Worm (Caenorhabditis elegans): ENCODE measurements around the gene lgc-27.

lgc-27 gene

DNA sequence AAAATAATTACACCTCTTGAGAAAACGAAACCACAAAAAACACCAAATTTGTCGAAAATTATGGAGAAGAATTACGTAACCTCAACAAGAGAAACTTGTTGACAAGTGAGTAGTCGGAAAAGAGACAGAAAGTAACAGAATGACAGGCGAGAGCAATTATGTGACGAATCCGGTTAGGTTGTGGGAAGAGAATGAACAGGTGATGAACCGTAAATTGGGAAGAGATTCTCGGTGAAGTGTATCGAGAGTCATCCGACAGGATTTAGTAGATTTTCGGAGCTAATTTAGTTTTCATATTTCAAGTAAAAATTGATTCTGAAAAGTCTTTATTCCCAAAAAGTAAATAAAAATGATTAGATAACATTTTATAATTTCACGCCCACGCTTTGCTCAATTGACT is 32.5 kb downstream of the lgc-27 start, which contains the start of gene T05A7.7:
TSS of gene T05A7.7 (minus strand) at position 101 of the 400 bp plus-strand sequence.
- TF ChIP-seq akir-1 (GFP tag; optimal IDR thresholded peaks at IDR 0.05) (no peak), ekl-4 (GFP tag; IDR thresholded peaks at IDR 0.05) (no peak), lin-40 (tag; optimal IDR thresholded peaks at IDR 0.05) (no peak), lag-1 (GFP tag; IDR thresholded peaks at IDR 0.05) (no peak), nhr-27 (tag; optimal IDR thresholded peaks at IDR 0.05) (no peak), ceh-100 (GFP tag; IDR thresholded peaks at IDR 0.05) (no peak), aptf-3 (GFP tag; IDR thresholded peaks at IDR 0.05) (no peak), rpc-1 (optimal IDR thresholded peaks at IDR 0.05) (no peak), rpc-1 (tag; optimal IDR thresholded peaks at IDR 0.05) (no peak), F52B5.7 (tag; optimal IDR thresholded peaks at IDR 0.05) (no peak), lsy-27 (tag; optimal IDR thresholded peaks at IDR 0.05; ENCODE audit: borderline replicate concordance, insufficient read depth) (no peak), mel-28 (tag; optimal IDR thresholded peaks at IDR 0.05; ENCODE audit: borderline replicate concordance) (no peak), nhr-179 (tag; optimal IDR thresholded peaks at IDR 0.05) (no peak), hmg-1.2 (GFP tag; IDR thresholded peaks at IDR 0.05) (no peak)

DNA sequence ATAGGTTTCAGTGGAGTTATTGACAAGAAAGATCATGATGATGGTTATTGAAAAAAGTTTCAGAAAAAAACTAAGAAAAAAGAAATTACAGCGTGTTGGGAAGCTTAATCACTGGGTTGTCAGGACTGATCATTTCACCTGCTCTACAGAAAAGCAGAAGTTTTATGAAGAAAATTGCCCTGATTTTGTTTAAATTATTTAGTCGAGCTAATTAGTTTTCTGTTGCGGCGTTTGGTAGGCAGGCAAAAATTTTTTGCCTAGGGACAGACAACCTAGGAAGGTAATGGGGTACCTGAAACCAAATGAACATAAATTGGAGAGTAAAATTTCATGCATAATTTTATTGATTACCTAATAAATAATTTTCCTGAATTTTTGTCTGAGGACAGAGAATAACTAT is 34.8 kb downstream of the lgc-27 start, which contains the start of gene sre-40:
TSS of gene sre-40 (minus strand) at position 101 of the 400 bp plus-strand sequence.
- TF ChIP-seq snpc-4 (GFP tag; optimal IDR thresholded peaks at IDR 0.05) (no peak), snpc-4 (tag; optimal IDR thresholded peaks at IDR 0.05) (no peak), fkh-3 (tag; optimal IDR thresholded peaks at IDR 0.05) (no peak), B0336.3 (GFP tag; IDR thresholded peaks at IDR 0.05) (no peak), mxl-1 (tag; optimal IDR thresholded peaks at IDR 0.05) (no peak), madf-10 (tag; optimal IDR thresholded peaks at IDR 0.05) (no peak), F49E8.2 (tag; optimal IDR thresholded peaks at IDR 0.05; ENCODE audit: insufficient read depth) (no peak), rpc-1 (optimal IDR thresholded peaks at IDR 0.05) (no peak), rpc-1 (tag; optimal IDR thresholded peaks at IDR 0.05) (no peak), hmg-1.2 (GFP tag; IDR thresholded peaks at IDR 0.05) (no peak), mel-28 (tag; optimal IDR thresholded peaks at IDR 0.05; ENCODE audit: borderline replicate concordance) (no peak), ama-1 (optimal IDR thresholded peaks at IDR 0.05) (no peak), ama-1 (GFP tag; optimal IDR thresholded peaks at IDR 0.05) (no peak), nfyb-1 (GFP tag; IDR thresholded peaks at IDR 0.05) (no peak), unc-62 (GFP tag; optimal IDR thresholded peaks at IDR 0.05) (no peak), sptf-2 (GFP tag; optimal IDR thresholded peaks at IDR 0.05) (no peak), lsl-1 (GFP tag; optimal IDR thresholded peaks at IDR 0.05) (no peak), egl-18 (GFP tag; IDR thresholded peaks at IDR 0.05) (no peak), dpl-1 (GFP tag; optimal IDR thresholded peaks at IDR 0.05) (no peak), K12H6.12 (tag; optimal IDR thresholded peaks at IDR 0.05) (no peak), ztf-3 (GFP tag; optimal IDR thresholded peaks at IDR 0.05) (no peak), attf-3 (GFP tag; conservative IDR thresholded peaks at IDR 0.05) (no peak), hlh-12 (tag; optimal IDR thresholded peaks at IDR 0.05) (no peak)

ce11 chrII:4684852-4685251 is 36.0 kb downstream of the lgc-27 start:
- TF ChIP-seq lir-1 (GFP tag; conservative IDR thresholded peaks at IDR 0.05) (no peak), hsf-1 (GFP tag; IDR thresholded peaks at IDR 0.05) (peak; percentile 93), pbrm-1 (GFP tag; IDR thresholded peaks at IDR 0.05) (no peak), hlh-26 (GFP tag; conservative IDR thresholded peaks at IDR 0.05) (no peak), ceh-79 (tag; optimal IDR thresholded peaks at IDR 0.05) (no peak), somi-1 (GFP tag; optimal IDR thresholded peaks at IDR 0.05) (no peak), rpc-1 (optimal IDR thresholded peaks at IDR 0.05) (peak; percentile 6), rpc-1 (tag; optimal IDR thresholded peaks at IDR 0.05) (no peak)
